Worm (Caenorhabditis elegans) whole organism, mixed stage, embryonic: ENCODE results near the gene K07F5.15.
"Not testable (repeated sequence)": the region's sequence is repeated elsewhere in the genome, so short reads cannot be mapped to it uniquely, and the experiment has no call there.

Experiments used
- M03D4.4 ChIP-seq: sonication (generic microtip); optimal IDR thresholded peaks from 2 replicates; lab custom pipeline; 2017; ENCODE audit warnings: mild to moderate bottlenecking, missing genetic modification characterization, missing compliant biosample characterization
- bed-3 ChIP-seq: fragments of 200-800 bp; sonication (Bioruptor generic); optimal IDR thresholded peaks from 3 replicates; lab custom pipeline; 2018; ENCODE audit warnings: mild to moderate bottlenecking, missing genetic modification characterization, moderate library complexity, missing compliant biosample characterization
- ceh-39 ChIP-seq: fragments of 150-350 bp; optimal IDR thresholded peaks from 2 replicates; lab custom pipeline; 2014; ENCODE audit warnings: missing biosample characterization, missing genetic modification characterization
- ceh-83 ChIP-seq: fragments of 200-800 bp; sonication (Bioruptor generic); optimal IDR thresholded peaks from 2 replicates; lab custom pipeline; 2018; ENCODE audit warnings: mild to moderate bottlenecking, missing genetic modification characterization, missing compliant biosample characterization
- ces-1 ChIP-seq: fragments of 150-350 bp; optimal IDR thresholded peaks from 2 replicates; lab custom pipeline; 2014; ENCODE audit warnings: missing biosample characterization, missing genetic modification reagents, missing genetic modification characterization
- cnd-1 ChIP-seq: fragments of 200-800 bp; sonication (Bioruptor generic); optimal IDR thresholded peaks from 2 replicates; lab custom pipeline; 2018; ENCODE audit warnings: mild to moderate bottlenecking, missing genetic modification characterization, missing compliant biosample characterization
- drap-1 ChIP-seq: fragments of 200-800 bp; sonication (Bioruptor generic); optimal IDR thresholded peaks from 3 replicates; lab custom pipeline; 2018; ENCODE audit warnings: mild to moderate bottlenecking, missing genetic modification characterization, missing compliant biosample characterization
- elt-1 ChIP-seq: sonication (generic microtip); optimal IDR thresholded peaks from 2 replicates; lab custom pipeline; 2017; ENCODE audit warnings: missing genetic modification characterization, mild to moderate bottlenecking, missing compliant biosample characterization, antibody characterized with exemption, moderate library complexity, borderline replicate concordance; ENCODE audit not compliant: insufficient read depth
- elt-3 ChIP-seq: fragments of 150-350 bp; optimal IDR thresholded peaks from 2 replicates; lab custom pipeline; 2014; ENCODE audit warnings: missing biosample characterization, missing genetic modification characterization
- flh-1 ChIP-seq: fragments of 200-800 bp; sonication (Bioruptor generic); optimal IDR thresholded peaks from 2 replicates; lab custom pipeline; 2018; ENCODE audit warnings: mild to moderate bottlenecking, missing genetic modification characterization, moderate library complexity, missing compliant biosample characterization
- ham-2 ChIP-seq: fragments of 200-800 bp; sonication (Bioruptor generic); optimal IDR thresholded peaks from 2 replicates; lab custom pipeline; 2018; ENCODE audit warnings: mild to moderate bottlenecking, missing genetic modification characterization, missing compliant biosample characterization
- lin-13 ChIP-seq: fragments of 150-350 bp; optimal IDR thresholded peaks from 2 replicates; lab custom pipeline; 2014; ENCODE audit warnings: missing biosample characterization, missing genetic modification characterization
- lin-32 ChIP-seq: fragments of 200-800 bp; sonication (Bioruptor generic); optimal IDR thresholded peaks from 2 replicates; lab custom pipeline; 2018; ENCODE audit warnings: mild to moderate bottlenecking, missing genetic modification characterization, missing compliant biosample characterization
- lsy-2 ChIP-seq: fragments of 150-350 bp; optimal IDR thresholded peaks from 2 replicates; lab custom pipeline; 2014; ENCODE audit warnings: missing biosample characterization, missing genetic modification characterization
- mab-5 ChIP-seq: fragments of 150-350 bp; optimal IDR thresholded peaks from 2 replicates; lab custom pipeline; 2014; ENCODE audit warnings: missing biosample characterization, missing genetic modification characterization
- mep-1 ChIP-seq: fragments of 150-350 bp; optimal IDR thresholded peaks from 2 replicates; lab custom pipeline; 2017; ENCODE audit warnings: missing biosample characterization, missing genetic modification reagents, missing genetic modification characterization, inconsistent platforms
- nhr-12 ChIP-seq: fragments of 150-350 bp; optimal IDR thresholded peaks from 2 replicates; lab custom pipeline; 2014; ENCODE audit warnings: missing biosample characterization, missing genetic modification characterization
- nhr-2 ChIP-seq: fragments of 150-350 bp; optimal IDR thresholded peaks from 2 replicates; lab custom pipeline; 2014; ENCODE audit warnings: missing biosample characterization, missing genetic modification characterization
- nhr-237 ChIP-seq: fragments of 150-350 bp; optimal IDR thresholded peaks from 2 replicates; lab custom pipeline; 2014; ENCODE audit warnings: missing biosample characterization, missing genetic modification characterization
- nhr-28 ChIP-seq: fragments of 150-350 bp; optimal IDR thresholded peaks from 2 replicates; lab custom pipeline; 2014; ENCODE audit warnings: missing biosample characterization, missing genetic modification characterization
- nhr-76 ChIP-seq: sonication (generic microtip); optimal IDR thresholded peaks from 2 replicates; lab custom pipeline; 2017; ENCODE audit warnings: missing biosample characterization, missing genetic modification characterization
- pha-4 ChIP-seq: fragments of 150-350 bp; optimal IDR thresholded peaks from 2 replicates; lab custom pipeline; 2018; ENCODE audit warnings: missing biosample characterization, missing genetic modification reagents, missing genetic modification characterization
- sem-2 ChIP-seq: fragments of 200-800 bp; sonication (Bioruptor generic); optimal IDR thresholded peaks from 2 replicates; lab custom pipeline; 2018; ENCODE audit warnings: mild to moderate bottlenecking, missing genetic modification characterization, missing compliant biosample characterization
- snpc-4 ChIP-seq: fragments of 150-350 bp; optimal IDR thresholded peaks from 2 replicates; lab custom pipeline; 2014; ENCODE audit warnings: missing biosample characterization, missing genetic modification characterization
- sptf-1 ChIP-seq: sonication (generic microtip); optimal IDR thresholded peaks from 2 replicates; lab custom pipeline; 2017; ENCODE audit warnings: mild to moderate bottlenecking, missing genetic modification characterization, moderate library complexity, missing compliant biosample characterization
- tbx-8 ChIP-seq: fragments of 200-800 bp; sonication (Bioruptor generic); optimal IDR thresholded peaks from 2 replicates; lab custom pipeline; 2018; ENCODE audit warnings: mild to moderate bottlenecking, missing genetic modification characterization, moderate library complexity, missing compliant biosample characterization
- unc-62 ChIP-seq: fragments of 150-350 bp; optimal IDR thresholded peaks from 2 replicates; lab custom pipeline; 2014; ENCODE audit warnings: missing biosample characterization, missing genetic modification reagents, missing genetic modification characterization
- zip-8 ChIP-seq: fragments of 150-350 bp; optimal IDR thresholded peaks from 2 replicates; lab custom pipeline; 2014; ENCODE audit warnings: missing biosample characterization, missing genetic modification characterization
- ztf-11 ChIP-seq: fragments of 150-350 bp; optimal IDR thresholded peaks from 2 replicates; lab custom pipeline; 2014; ENCODE audit warnings: missing biosample characterization, missing genetic modification characterization

The K07F5.15 gene

ce11 chrIV:9832586-9832985 lies 32.3 kb upstream of the K07F5.15 start, which contains the start of gene kin-21:
Gene kin-21 (plus strand): TSS chrIV:9832886.
- TF ChIP-seq sem-2 (GFP tag; lab: Kevin White, UChicago), result no peak
- no peak for TF ChIP-seq ceh-83 (GFP tag; lab: Kevin White, UChicago)
- no peak for TF ChIP-seq nhr-2 (tag; lab: Kevin White, UChicago)
- TF ChIP-seq bed-3 (GFP tag; lab: Kevin White, UChicago), result no peak
- TF ChIP-seq elt-3 (tag; lab: Kevin White, UChicago), result no peak
- no peak for TF ChIP-seq nhr-76 (tag; lab: Kevin White, UChicago)
- no peak for TF ChIP-seq cnd-1
- no peak for TF ChIP-seq drap-1 (GFP tag; lab: Kevin White, UChicago)
- TF ChIP-seq lin-32 (GFP tag; lab: Kevin White, UChicago), result no peak
- no peak for TF ChIP-seq ceh-39
- TF ChIP-seq lsy-2, result no peak
- no peak for TF ChIP-seq lin-13

ce11 chrIV:9833337-9833736 lies 31.5 kb upstream of the K07F5.15 start:
- TF ChIP-seq nhr-12 (tag; lab: Kevin White, UChicago) (no peak), ham-2 (no peak), nhr-237 (tag; lab: Kevin White, UChicago) (no peak), M03D4.4 (no peak), tbx-8 (GFP tag; lab: Kevin White, UChicago) (no peak), zip-8 (tag; lab: Kevin White, UChicago) (no peak), elt-1 (tag; lab: Kevin White, UChicago) (no peak), nhr-2 (tag; lab: Kevin White, UChicago) (no peak), nhr-76 (tag; lab: Kevin White, UChicago) (no peak), ztf-11 (no peak), ceh-39 (no peak)

ce11 chrIV:9836317-9836716 lies 28.6 kb upstream of the K07F5.15 start, which contains the start of gene msp-81:
Gene msp-81 (minus strand): TSS chrIV:9836417.
- TF ChIP-seq sem-2 (GFP tag; lab: Kevin White, UChicago), result no peak

ce11 chrIV:9837349-9837748 lies 27.5 kb upstream of the K07F5.15 start, which contains the start of gene msp-10:
Gene msp-10 (plus strand): TSS chrIV:9837649.
- not testable (repeated sequence) for TF ChIP-seq drap-1 (GFP tag; lab: Kevin White, UChicago); sem-2 (GFP tag; lab: Kevin White, UChicago); lin-13

- TF ChIP-seq nhr-237 (tag; lab: Kevin White, UChicago) (no peak), lin-32 (GFP tag; lab: Kevin White, UChicago) (no peak), elt-3 (tag; lab: Kevin White, UChicago) (no peak), flh-1 (GFP tag; lab: Kevin White, UChicago) (no peak), sem-2 (GFP tag; lab: Kevin White, UChicago) (no peak), nhr-28 (tag; lab: Kevin White, UChicago) (no peak), cnd-1 (no peak), sptf-1 (no peak), mep-1 (tag; lab: Kevin White, UChicago) (no peak), lsy-2 (no peak), snpc-4 (no peak), unc-62 (GFP tag; lab: Kevin White, UChicago) (no peak), ceh-83 (GFP tag; lab: Kevin White, UChicago) (no peak), ces-1 (no peak)
Measured at ce11 chrIV:9840984-9841590, 23.8 kb upstream of the K07F5.15 start, which contains the start of the genes kin-24 and msp-56. Gene kin-24 (minus strand): TSS chrIV:9841084. Gene msp-56 (plus strand): TSS chrIV:9841540.

- TF ChIP-seq cnd-1, result no peak
- no peak for TF ChIP-seq mab-5
- TF ChIP-seq bed-3 (GFP tag; lab: Kevin White, UChicago), result no peak
- no peak for TF ChIP-seq ceh-83 (GFP tag; lab: Kevin White, UChicago)
- no peak for TF ChIP-seq sptf-1
- TF ChIP-seq pha-4 (tag; lab: Kevin White, UChicago), result no peak
- no peak for TF ChIP-seq sem-2 (GFP tag; lab: Kevin White, UChicago)
- no peak for TF ChIP-seq elt-1 (tag; lab: Kevin White, UChicago)
- TF ChIP-seq tbx-8 (GFP tag; lab: Kevin White, UChicago), result no peak
- no peak for TF ChIP-seq flh-1 (GFP tag; lab: Kevin White, UChicago)
- TF ChIP-seq M03D4.4, result no peak
- no peak for TF ChIP-seq nhr-2 (tag; lab: Kevin White, UChicago)
Measured at ce11 chrIV:9842071-9842470, 22.8 kb upstream of the K07F5.15 start, which contains the start of gene K07F5.17. Gene K07F5.17 (plus strand): TSS chrIV:9842371.
